Fruit fly (Drosophila melanogaster) whole organism, embryonic: ENCODE measurements around the gene Takl1.

ENCODE experiments used
- Adf1 ChIP-seq: fragments of 200-800 bp; sonication (Bioruptor generic); IDR thresholded peaks from 2 replicates; pipeline ENCODE4 v1.3.6; 2022; ENCODE audit warnings: missing biosample characterization, missing genetic modification characterization
- Atf-2 ChIP-seq: fragments of 200-800 bp; sonication (Bioruptor generic); optimal IDR thresholded peaks from 2 replicates; lab custom pipeline; 2016; ENCODE audit warnings: missing biosample characterization, missing genetic modification characterization
- Atf3 ChIP-seq: fragments of 200-800 bp; sonication (Bioruptor generic); optimal IDR thresholded peaks from 3 replicates; lab custom pipeline; 2016; ENCODE audit warnings: missing biosample characterization, missing genetic modification characterization
- B-H1 ChIP-seq: fragments of 200-800 bp; sonication (Bioruptor generic); IDR thresholded peaks from 3 replicates; pipeline ENCODE4 v1.3.6; 2022; ENCODE audit warnings: missing biosample characterization, missing genetic modification characterization
- CG12219 ChIP-seq: fragments of 200-800 bp; sonication (Bioruptor generic); optimal IDR thresholded peaks from 3 replicates; lab custom pipeline; 2018; ENCODE audit warnings: missing biosample characterization, mild to moderate bottlenecking, missing genetic modification characterization
- CG15269 ChIP-seq: fragments of 200-800 bp; sonication (Bioruptor generic); optimal IDR thresholded peaks from 2 replicates; lab custom pipeline; 2018; ENCODE audit warnings: missing biosample characterization, mild to moderate bottlenecking, missing genetic modification characterization, moderate library complexity
- CG17912 ChIP-seq: fragments of 200-800 bp; sonication (Bioruptor generic); optimal IDR thresholded peaks from 2 replicates; lab custom pipeline; 2018; ENCODE audit warnings: missing biosample characterization, mild to moderate bottlenecking, missing genetic modification characterization
- CG18476 ChIP-seq: fragments of 200-800 bp; sonication (Bioruptor generic); optimal IDR thresholded peaks from 2 replicates; lab custom pipeline; 2016; ENCODE audit warnings: missing biosample characterization, mild to moderate bottlenecking, missing genetic modification characterization
- CG2116 ChIP-seq: fragments of 200-800 bp; sonication (Bioruptor generic); optimal IDR thresholded peaks from 3 replicates; lab custom pipeline; 2018; ENCODE audit warnings: missing biosample characterization, mild to moderate bottlenecking, missing genetic modification characterization
- CG3726 ChIP-seq: fragments of 200-800 bp; sonication (Bioruptor generic); IDR thresholded peaks from 3 replicates; pipeline ENCODE4, ENCODE4 v1.3.6; 2022; ENCODE audit warnings: missing biosample characterization, missing genetic modification characterization
- CG42726 ChIP-seq: fragments of 200-800 bp; sonication (Bioruptor generic); IDR thresholded peaks from 2 replicates; pipeline ENCODE4 v1.3.6; 2022; ENCODE audit warnings: missing biosample characterization, missing genetic modification characterization; ENCODE audit not compliant: partially characterized antibody
- CG4404 ChIP-seq: fragments of 200-800 bp; sonication (Bioruptor generic); IDR thresholded peaks from 2 replicates; pipeline ENCODE4 v1.3.6; 2022; ENCODE audit warnings: missing biosample characterization, missing genetic modification characterization
- CG4617 ChIP-seq: fragments of 200-800 bp; sonication (Bioruptor generic); optimal IDR thresholded peaks from 3 replicates; lab custom pipeline; 2016; ENCODE audit warnings: missing biosample characterization, missing genetic modification characterization, borderline replicate concordance
- CG4730 ChIP-seq: fragments of 200-800 bp; sonication (Bioruptor generic); IDR thresholded peaks from 2 replicates; pipeline ENCODE4 v1.3.6; 2022; ENCODE audit warnings: missing biosample characterization, missing genetic modification characterization
- CG4820 ChIP-seq: fragments of 200-800 bp; sonication (Bioruptor generic); optimal IDR thresholded peaks from 3 replicates; lab custom pipeline; 2016; ENCODE audit warnings: missing biosample characterization, missing genetic modification characterization
- CG5180 ChIP-seq: fragments of 200-800 bp; sonication (Bioruptor generic); optimal IDR thresholded peaks from 3 replicates; lab custom pipeline; 2017; ENCODE audit warnings: missing biosample characterization, missing genetic modification characterization, mild to moderate bottlenecking, moderate library complexity, missing genetic modification reagents
- CG6272 ChIP-seq: fragments of 200-800 bp; sonication (Bioruptor generic); IDR thresholded peaks from 2 replicates; pipeline ENCODE4 v1.3.6; 2022; ENCODE audit warnings: missing biosample characterization, missing genetic modification characterization
- CG6813 ChIP-seq: fragments of 200-800 bp; sonication (Bioruptor generic); optimal IDR thresholded peaks from 2 replicates; lab custom pipeline; 2017; ENCODE audit warnings: missing biosample characterization, missing genetic modification characterization, mild to moderate bottlenecking, moderate library complexity, missing genetic modification reagents
- CG6854 ChIP-seq: fragments of 200-800 bp; sonication (Bioruptor generic); optimal IDR thresholded peaks from 3 replicates; lab custom pipeline; 2017; ENCODE audit warnings: missing biosample characterization, mild to moderate bottlenecking, missing genetic modification characterization
- CHES-1-like ChIP-seq: fragments of 200-800 bp; sonication (Bioruptor generic); optimal IDR thresholded peaks from 2 replicates; lab custom pipeline; 2016; ENCODE audit warnings: missing biosample characterization, missing genetic modification characterization
- Dip3 ChIP-seq: fragments of 200-800 bp; sonication (Bioruptor generic); optimal IDR thresholded peaks from 3 replicates; lab custom pipeline; 2016; ENCODE audit warnings: missing biosample characterization, missing genetic modification characterization
- Doc2 ChIP-seq: fragments of 200-800 bp; sonication (Bioruptor generic); IDR thresholded peaks from 2 replicates; pipeline ENCODE4 v1.3.6; 2022; ENCODE audit warnings: missing biosample characterization, missing genetic modification characterization
- Drgx ChIP-seq: fragments of 200-800 bp; sonication (Bioruptor generic); IDR thresholded peaks from 2 replicates; pipeline ENCODE4 v1.3.6; 2022; ENCODE audit warnings: missing biosample characterization, missing genetic modification characterization
- E2f2 ChIP-seq: fragments of 200-800 bp; sonication (Bioruptor generic); IDR thresholded peaks from 2 replicates; pipeline ENCODE4 v1.3.6; 2022; ENCODE audit warnings: missing biosample characterization, missing genetic modification characterization
- H2.0 ChIP-seq: fragments of 200-800 bp; sonication (Bioruptor generic); IDR thresholded peaks from 2 replicates; pipeline ENCODE4 v1.3.6; 2022; ENCODE audit warnings: missing biosample characterization, missing genetic modification characterization
- Hr3 ChIP-seq: fragments of 200-800 bp; sonication (Bioruptor generic); optimal IDR thresholded peaks from 3 replicates; lab custom pipeline; 2016; ENCODE audit warnings: missing biosample characterization, missing genetic modification characterization
- Hr78 ChIP-seq, 2 experiments: fragments of 200-800 bp in 1 of 2; fragments of >200 bp in 1 of 2; sonication (Bioruptor generic) in 1 of 2; optimal IDR thresholded peaks; 2 replicates each; lab custom pipeline; 2017 to 2019; ENCODE audit warnings: missing biosample characterization in 2 of 2, missing genetic modification characterization in 2 of 2, mild to moderate bottlenecking in 1 of 2, moderate library complexity in 1 of 2
- Optix ChIP-seq: fragments of 200-800 bp; sonication (Bioruptor generic); IDR thresholded peaks from 3 replicates; pipeline ENCODE4 v1.3.6; 2022; ENCODE audit warnings: missing biosample characterization, missing genetic modification characterization
- Ptx1 ChIP-seq: fragments of 200-800 bp; sonication (Bioruptor generic); IDR thresholded peaks from 2 replicates; pipeline ENCODE4 v1.3.6; 2022; ENCODE audit warnings: missing biosample characterization, missing genetic modification characterization
- Ssrp ChIP-seq: fragments of 200-800 bp; sonication (Bioruptor generic); optimal IDR thresholded peaks from 2 replicates; lab custom pipeline; 2018; ENCODE audit warnings: missing biosample characterization, mild to moderate bottlenecking, missing genetic modification characterization, moderate library complexity
- TFAM ChIP-seq: fragments of 200-800 bp; sonication (Bioruptor generic); optimal IDR thresholded peaks from 2 replicates; lab custom pipeline; 2017; ENCODE audit warnings: missing biosample characterization, missing genetic modification characterization, inconsistent platforms
- amos ChIP-seq: fragments of 200-800 bp; sonication (Bioruptor generic); IDR thresholded peaks from 2 replicates; pipeline ENCODE4 v1.3.6; 2022; ENCODE audit warnings: missing biosample characterization, missing genetic modification characterization; ENCODE audit not compliant: partially characterized antibody
- bcd ChIP-seq: fragments of 200-800 bp; sonication (Bioruptor generic); optimal IDR thresholded peaks from 2 replicates; lab custom pipeline; 2017; ENCODE audit warnings: missing biosample characterization, mild to moderate bottlenecking, missing genetic modification characterization
- bsh ChIP-seq, 2 experiments: fragments of 200-800 bp; sonication (Bioruptor generic); optimal IDR thresholded peaks; 2 replicates each; lab custom pipeline; 2017 to 2018; ENCODE audit warnings: mild to moderate bottlenecking in 2 of 2, missing biosample characterization in 2 of 2, missing genetic modification characterization in 2 of 2, moderate library complexity in 1 of 2
- caup ChIP-seq: fragments of 200-800 bp; sonication (Bioruptor generic); optimal IDR thresholded peaks from 3 replicates; lab custom pipeline; 2017; ENCODE audit warnings: missing biosample characterization, mild to moderate bottlenecking, missing genetic modification characterization, moderate library complexity; ENCODE audit not compliant: severe bottlenecking
- cg ChIP-seq: fragments of 200-800 bp; sonication (Bioruptor generic); optimal IDR thresholded peaks from 3 replicates; lab custom pipeline; 2019; ENCODE audit warnings: missing biosample characterization, mild to moderate bottlenecking, missing genetic modification characterization, moderate library complexity
- dimm ChIP-seq: fragments of 200-800 bp; sonication (Bioruptor generic); IDR thresholded peaks from 2 replicates; pipeline ENCODE4 v1.3.6; 2022; ENCODE audit warnings: missing biosample characterization, missing genetic modification characterization
- gsb ChIP-seq: fragments of 200-800 bp; sonication (Bioruptor generic); IDR thresholded peaks from 2 replicates; pipeline ENCODE4 v1.3.6; 2022; ENCODE audit warnings: missing biosample characterization, missing genetic modification characterization
- ind ChIP-seq: fragments of 200-800 bp; sonication (Bioruptor generic); optimal IDR thresholded peaks from 3 replicates; lab custom pipeline; 2016; ENCODE audit warnings: missing biosample characterization, missing genetic modification characterization
- jing ChIP-seq: fragments of 200-800 bp; sonication (Bioruptor generic); optimal IDR thresholded peaks from 2 replicates; lab custom pipeline; 2018; ENCODE audit warnings: missing biosample characterization, mild to moderate bottlenecking, missing genetic modification characterization
- jumu ChIP-seq: fragments of 200-800 bp; sonication (Bioruptor generic); optimal IDR thresholded peaks from 3 replicates; lab custom pipeline; 2016; ENCODE audit warnings: missing biosample characterization, missing genetic modification characterization
- lbe ChIP-seq: fragments of 200-800 bp; sonication (Bioruptor generic); optimal IDR thresholded peaks from 2 replicates; lab custom pipeline; 2016; ENCODE audit warnings: missing biosample characterization, mild to moderate bottlenecking, missing genetic modification characterization
- lmd ChIP-seq: fragments of 200-800 bp; sonication (Bioruptor generic); IDR thresholded peaks from 2 replicates; pipeline ENCODE4 v1.3.6; 2022; ENCODE audit warnings: missing biosample characterization, missing genetic modification characterization
- maf-S ChIP-seq: fragments of 200-800 bp; sonication (Bioruptor generic); optimal IDR thresholded peaks from 2 replicates; lab custom pipeline; 2016; ENCODE audit warnings: missing biosample characterization, missing genetic modification characterization
- nom ChIP-seq: fragments of 200-800 bp; sonication (Bioruptor generic); optimal IDR thresholded peaks from 2 replicates; lab custom pipeline; 2017; ENCODE audit warnings: missing biosample characterization, missing genetic modification characterization, mild to moderate bottlenecking, moderate library complexity, missing genetic modification reagents
- sd ChIP-seq: fragments of 200-800 bp; sonication (Bioruptor generic); optimal IDR thresholded peaks from 3 replicates; lab custom pipeline; 2018; ENCODE audit warnings: missing biosample characterization, mild to moderate bottlenecking, missing genetic modification characterization, moderate library complexity
- sna ChIP-seq: fragments of 200-800 bp; sonication (Bioruptor generic); IDR thresholded peaks from 2 replicates; pipeline ENCODE4 v1.3.6; 2022; ENCODE audit warnings: missing biosample characterization, missing genetic modification characterization; ENCODE audit not compliant: partially characterized antibody
- tll ChIP-seq, 2 experiments: fragments of 200-800 bp in 1 of 2; fragments of >200 bp in 1 of 2; sonication (Bioruptor generic) in 1 of 2; optimal IDR thresholded peaks; 2 replicates each; lab custom pipeline; 2017 to 2019; ENCODE audit warnings: missing biosample characterization in 2 of 2, missing genetic modification characterization in 2 of 2, mild to moderate bottlenecking in 1 of 2, moderate library complexity in 1 of 2
- vnd ChIP-seq: fragments of 200-800 bp; sonication (Bioruptor generic); IDR thresholded peaks from 3 replicates; pipeline ENCODE4 v1.3.6; 2022; ENCODE audit warnings: missing biosample characterization, missing genetic modification characterization; ENCODE audit not compliant: partially characterized antibody
- zfh1 ChIP-seq: fragments of 200-800 bp; sonication (Bioruptor generic); IDR thresholded peaks from 3 replicates; pipeline ENCODE4 v1.3.6; 2022; ENCODE audit warnings: missing biosample characterization, missing genetic modification characterization

The Takl1 gene

DNA sequence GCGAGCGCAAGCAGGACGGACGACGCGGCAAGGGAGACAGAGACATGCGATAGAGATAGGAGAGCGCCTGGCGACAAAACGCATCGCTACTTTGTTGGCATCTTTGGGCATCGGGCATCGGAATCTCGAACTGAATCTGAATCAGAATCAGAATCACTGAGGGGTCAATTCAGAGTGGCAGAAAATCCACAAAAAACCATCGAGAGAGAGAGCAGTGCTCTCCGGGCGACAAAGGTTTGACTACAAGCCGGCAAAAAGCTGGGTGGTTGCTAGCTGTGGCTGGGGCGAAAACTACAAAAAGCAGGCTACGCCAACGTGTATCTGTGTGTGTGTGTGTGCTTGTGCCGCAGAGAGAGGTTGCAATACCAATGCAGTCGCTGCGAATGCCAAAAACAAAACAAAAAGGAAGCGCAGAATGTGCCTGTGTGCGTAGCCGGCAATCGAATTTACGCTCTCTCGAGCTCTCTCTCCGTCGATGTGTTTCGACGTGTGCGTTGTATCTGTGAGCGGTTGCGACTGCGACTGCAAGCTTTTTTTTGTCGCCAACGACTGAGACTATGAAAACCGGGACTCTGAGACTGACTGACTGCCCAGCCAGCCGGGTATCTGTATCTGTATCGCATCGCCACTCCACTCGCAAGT lies 6.0 kb upstream of the Takl1 start:
- TF ChIP-seq Atf3 (GFP tag; lab: Kevin White, UChicago) (no peak), CG6813 (no peak), CHES-1-like (GFP tag; lab: Kevin White, UChicago) (no peak), caup (GFP tag; lab: Kevin White, UChicago) (no peak), CG5180 (GFP tag; lab: Kevin White, UChicago) (no peak), bcd (no peak), Dip3 (GFP tag; lab: Kevin White, UChicago) (no peak), CG15269 (no peak), Optix (GFP tag; lab: Robert Waterston, UW) (no peak), sna (GFP tag; lab: Robert Waterston, UW) (no peak), jing (GFP tag; lab: Kevin White, UChicago) (no peak), Hr78 (GFP tag; optimal IDR thresholded peaks at IDR 0.05; lab: Kevin White, UChicago) (no peak), lmd (GFP tag; lab: Robert Waterston, UW) (no peak), H2.0 (GFP tag; lab: Robert Waterston, UW) (no peak), Doc2 (GFP tag; lab: Robert Waterston, UW) (no peak), Hr3 (GFP tag; lab: Kevin White, UChicago) (no peak), TFAM (GFP tag; lab: Kevin White, UChicago) (no peak), gsb (no peak), nom (GFP tag; lab: Kevin White, UChicago) (peak; percentile 98), Ptx1 (GFP tag; lab: Robert Waterston, UW) (no peak), CG4730 (GFP tag; lab: Robert Waterston, UW) (no peak), Adf1 (GFP tag; lab: Robert Waterston, UW) (no peak), lbe (peak; percentile 97), dimm (GFP tag; lab: Robert Waterston, UW) (no peak), Atf-2 (GFP tag; lab: Kevin White, UChicago) (no peak), CG3726 (GFP tag; lab: Robert Waterston, UW) (no peak), CG4404 (GFP tag; lab: Robert Waterston, UW) (no peak), maf-S (no peak), jumu (GFP tag; lab: Kevin White, UChicago) (no peak), zfh1 (GFP tag; lab: Robert Waterston, UW) (no peak), CG6272 (GFP tag; lab: Robert Waterston, UW) (no peak), amos (GFP tag; lab: Robert Waterston, UW) (no peak), CG17912 (GFP tag; lab: Kevin White, UChicago) (no peak), Ssrp (tag; lab: Kevin White, UChicago) (no peak), CG6854 (GFP tag; lab: Kevin White, UChicago) (no peak), CG4820 (GFP tag; lab: Kevin White, UChicago) (no peak), vnd (GFP tag; lab: Robert Waterston, UW) (no peak), CG42726 (GFP tag; lab: Robert Waterston, UW) (no peak), sd (tag; lab: Kevin White, UChicago) (no peak), bsh (GFP tag; optimal IDR thresholded peaks at IDR 0.05; lab: Kevin White, UChicago) (peak in 1 of 2 experiments; percentile 91), B-H1 (GFP tag; lab: Robert Waterston, UW) (no peak), ind (GFP tag; lab: Kevin White, UChicago) (no peak), cg (GFP tag; lab: Kevin White, UChicago) (peak; percentile 41), tll (GFP tag; optimal IDR thresholded peaks at IDR 0.05; lab: Kevin White, UChicago) (no peak), Drgx (GFP tag; lab: Robert Waterston, UW) (peak; percentile 99), E2f2 (GFP tag; lab: Robert Waterston, UW) (no peak), CG4617 (GFP tag; lab: Kevin White, UChicago) (no peak), CG12219 (GFP tag; lab: Kevin White, UChicago) (no peak), CG2116 (GFP tag; lab: Kevin White, UChicago) (no peak), CG18476 (GFP tag; lab: Kevin White, UChicago) (no peak)
